Worm (Caenorhabditis elegans) whole organism, late embryonic: Measurements from ENCODE around the gene F19H8.2.

Experiments
- C08G9.2 ChIP-seq: sonication (generic microtip); optimal IDR thresholded peaks from 2 replicates; lab custom pipeline; 2016; ENCODE audit warnings: mild to moderate bottlenecking, missing genetic modification characterization, moderate library complexity, missing compliant biosample characterization
- F13H6.1 ChIP-seq: sonication (generic microtip); optimal IDR thresholded peaks from 2 replicates; lab custom pipeline; 2016; ENCODE audit warnings: missing genetic modification characterization, missing compliant biosample characterization
- K09A11.1 ChIP-seq: sonication (generic microtip); optimal IDR thresholded peaks from 2 replicates; lab custom pipeline; 2017; ENCODE audit warnings: antibody characterized with exemption, mild to moderate bottlenecking, missing genetic modification characterization, missing compliant biosample characterization; ENCODE audit not compliant: insufficient read depth
- T23F11.4 ChIP-seq: fragments of 200-800 bp; sonication (Bioruptor generic); optimal IDR thresholded peaks from 2 replicates; lab custom pipeline; 2018; ENCODE audit warnings: mild to moderate bottlenecking, missing genetic modification characterization, missing compliant biosample characterization
- Y22D7AL.16 ChIP-seq: sonication (generic microtip); optimal IDR thresholded peaks from 2 replicates; lab custom pipeline; 2016; ENCODE audit warnings: missing genetic modification characterization, missing compliant biosample characterization
- ahr-1 ChIP-seq: sonication (generic microtip); optimal IDR thresholded peaks from 2 replicates; lab custom pipeline; 2016; ENCODE audit warnings: missing genetic modification characterization, missing compliant biosample characterization
- ceh-18 ChIP-seq: sonication (generic microtip); optimal IDR thresholded peaks from 2 replicates; lab custom pipeline; 2016; ENCODE audit warnings: missing genetic modification characterization, missing compliant biosample characterization
- ceh-2 ChIP-seq: sonication (generic microtip); optimal IDR thresholded peaks from 2 replicates; lab custom pipeline; 2016; ENCODE audit warnings: missing genotype, missing genetic modification characterization, missing compliant biosample characterization
- ceh-22 ChIP-seq: sonication (generic microtip); optimal IDR thresholded peaks from 2 replicates; lab custom pipeline; 2017; ENCODE audit warnings: missing biosample characterization, missing genetic modification characterization
- ceh-24 ChIP-seq: sonication (generic microtip); optimal IDR thresholded peaks from 2 replicates; lab custom pipeline; 2016; ENCODE audit warnings: mild to moderate bottlenecking, missing genetic modification characterization, missing compliant biosample characterization
- ceh-30 ChIP-seq: fragments of 150-350 bp; optimal IDR thresholded peaks from 2 replicates; lab custom pipeline; 2014; ENCODE audit warnings: missing biosample characterization, missing genetic modification characterization
- ceh-6 ChIP-seq: fragments of 200-800 bp; sonication (Bioruptor generic); optimal IDR thresholded peaks from 2 replicates; lab custom pipeline; 2018; ENCODE audit warnings: mild to moderate bottlenecking, missing genetic modification characterization, missing compliant biosample characterization
- ceh-9 ChIP-seq: sonication (generic microtip); optimal IDR thresholded peaks from 2 replicates; lab custom pipeline; 2016; ENCODE audit warnings: mild to moderate bottlenecking, missing genetic modification characterization, inconsistent platforms, missing compliant biosample characterization
- dmd-4 ChIP-seq: sonication (generic microtip); optimal IDR thresholded peaks from 2 replicates; lab custom pipeline; 2016; ENCODE audit warnings: borderline replicate concordance, missing genetic modification characterization, missing compliant biosample characterization
- dve-1 ChIP-seq: sonication (generic microtip); optimal IDR thresholded peaks from 2 replicates; lab custom pipeline; 2017; ENCODE audit warnings: antibody characterized with exemption, mild to moderate bottlenecking, missing genetic modification characterization, missing compliant biosample characterization
- elt-2 ChIP-seq: sonication (generic microtip); optimal IDR thresholded peaks from 2 replicates; lab custom pipeline; 2016; ENCODE audit warnings: missing genetic modification reagents, missing genetic modification characterization, missing compliant biosample characterization
- elt-4 ChIP-seq: sonication (generic microtip); optimal IDR thresholded peaks from 2 replicates; lab custom pipeline; 2016; ENCODE audit warnings: missing genetic modification characterization, missing compliant biosample characterization
- ets-4 ChIP-seq: sonication (generic microtip); optimal IDR thresholded peaks from 2 replicates; lab custom pipeline; 2016; ENCODE audit warnings: missing genetic modification characterization, missing compliant biosample characterization
- fax-1 ChIP-seq: sonication (generic microtip); optimal IDR thresholded peaks from 2 replicates; lab custom pipeline; 2016; ENCODE audit warnings: missing genotype, missing genetic modification characterization, missing compliant biosample characterization
- fkh-10 ChIP-seq: fragments of 150-350 bp; optimal IDR thresholded peaks from 2 replicates; lab custom pipeline; 2014; ENCODE audit warnings: missing biosample characterization, missing genetic modification reagents, missing genetic modification characterization
- fkh-6 ChIP-seq: sonication (generic microtip); optimal IDR thresholded peaks from 2 replicates; lab custom pipeline; 2016; ENCODE audit warnings: missing genetic modification characterization, missing compliant biosample characterization
- hlh-13 ChIP-seq: fragments of 200-800 bp; sonication (Bioruptor generic); optimal IDR thresholded peaks from 2 replicates; lab custom pipeline; 2018; ENCODE audit warnings: mild to moderate bottlenecking, missing genetic modification characterization, missing compliant biosample characterization
- hlh-6 ChIP-seq: sonication (generic microtip); optimal IDR thresholded peaks from 2 replicates; lab custom pipeline; 2016; ENCODE audit warnings: missing genotype, missing genetic modification characterization, missing compliant biosample characterization
- lim-6 ChIP-seq: sonication (generic microtip); optimal IDR thresholded peaks from 2 replicates; lab custom pipeline; 2016; ENCODE audit warnings: missing genetic modification characterization, missing compliant biosample characterization
- lin-11 ChIP-seq: fragments of 200-800 bp; sonication (Bioruptor generic); optimal IDR thresholded peaks from 2 replicates; lab custom pipeline; 2018; ENCODE audit warnings: mild to moderate bottlenecking, missing genetic modification characterization, missing compliant biosample characterization
- madf-2 ChIP-seq: sonication (generic microtip); optimal IDR thresholded peaks from 2 replicates; lab custom pipeline; 2017; ENCODE audit warnings: missing genetic modification characterization, missing compliant biosample characterization
- nfya-1 ChIP-seq: sonication (generic microtip); optimal IDR thresholded peaks from 2 replicates; lab custom pipeline; 2017; ENCODE audit warnings: missing genetic modification characterization, mild to moderate bottlenecking, missing compliant biosample characterization, antibody characterized with exemption, moderate library complexity
- nhr-232 ChIP-seq: sonication (generic microtip); optimal IDR thresholded peaks from 2 replicates; lab custom pipeline; 2016; ENCODE audit warnings: missing genetic modification characterization, missing compliant biosample characterization
- odd-2 ChIP-seq: sonication (generic microtip); optimal IDR thresholded peaks from 2 replicates; lab custom pipeline; 2017; ENCODE audit warnings: antibody characterized with exemption, mild to moderate bottlenecking, missing genetic modification characterization, missing compliant biosample characterization
- pag-3 ChIP-seq: sonication (generic microtip); optimal IDR thresholded peaks from 2 replicates; lab custom pipeline; 2016; ENCODE audit warnings: missing compliant biosample characterization, missing genetic modification characterization, borderline replicate concordance
- pat-9 ChIP-seq: fragments of 200-800 bp; sonication (Bioruptor generic); optimal IDR thresholded peaks from 2 replicates; lab custom pipeline; 2018; ENCODE audit warnings: mild to moderate bottlenecking, missing genetic modification characterization, moderate library complexity, missing compliant biosample characterization
- pha-4 ChIP-seq: fragments of 150-350 bp; optimal IDR thresholded peaks from 2 replicates; lab custom pipeline; 2018; ENCODE audit warnings: missing biosample characterization, missing genetic modification reagents, missing genetic modification characterization
- rnt-1 ChIP-seq: sonication (generic microtip); optimal IDR thresholded peaks from 2 replicates; lab custom pipeline; 2016; ENCODE audit warnings: missing genetic modification characterization, missing compliant biosample characterization
- sdc-2 ChIP-seq: sonication (generic microtip); optimal IDR thresholded peaks from 2 replicates; lab custom pipeline; 2016; ENCODE audit warnings: missing genotype, missing genetic modification characterization, missing compliant biosample characterization
- tbx-2 ChIP-seq: sonication (generic microtip); optimal IDR thresholded peaks from 2 replicates; lab custom pipeline; 2016; ENCODE audit warnings: missing genetic modification characterization, missing compliant biosample characterization
- ttx-3 ChIP-seq: sonication (generic microtip); optimal IDR thresholded peaks from 2 replicates; lab custom pipeline; 2016; ENCODE audit warnings: missing genetic modification reagents, missing genetic modification characterization, missing compliant biosample characterization
- unc-3 ChIP-seq, 2 experiments: fragments of 200-800 bp in 1 of 2; sonication (Bioruptor generic) in 1 of 2; sonication (generic microtip) in 1 of 2; conservative IDR thresholded peaks in 1 of 2; optimal IDR thresholded peaks in 1 of 2; 2 replicates each; pipeline versions ENCODE4 v1.3.6 to Lab custom; 2016 to 2022; ENCODE audit warnings: missing compliant biosample characterization in 2 of 2, missing genetic modification characterization in 2 of 2, missing genetic modification reagents in 1 of 2
- unc-42 ChIP-seq: sonication (generic microtip); optimal IDR thresholded peaks from 2 replicates; lab custom pipeline; 2016; ENCODE audit warnings: missing genotype, missing genetic modification characterization, missing compliant biosample characterization
- unc-55 ChIP-seq: sonication (generic microtip); optimal IDR thresholded peaks from 2 replicates; lab custom pipeline; 2017; ENCODE audit warnings: missing biosample characterization, missing genetic modification reagents, missing genetic modification characterization
- zip-5 ChIP-seq: sonication (generic microtip); optimal IDR thresholded peaks from 2 replicates; lab custom pipeline; 2016; ENCODE audit warnings: missing genetic modification characterization, missing compliant biosample characterization
- ztf-16 ChIP-seq: sonication (generic microtip); optimal IDR thresholded peaks from 2 replicates; lab custom pipeline; 2017; ENCODE audit warnings: missing genetic modification characterization, missing compliant biosample characterization

F19H8.2 gene

DNA sequence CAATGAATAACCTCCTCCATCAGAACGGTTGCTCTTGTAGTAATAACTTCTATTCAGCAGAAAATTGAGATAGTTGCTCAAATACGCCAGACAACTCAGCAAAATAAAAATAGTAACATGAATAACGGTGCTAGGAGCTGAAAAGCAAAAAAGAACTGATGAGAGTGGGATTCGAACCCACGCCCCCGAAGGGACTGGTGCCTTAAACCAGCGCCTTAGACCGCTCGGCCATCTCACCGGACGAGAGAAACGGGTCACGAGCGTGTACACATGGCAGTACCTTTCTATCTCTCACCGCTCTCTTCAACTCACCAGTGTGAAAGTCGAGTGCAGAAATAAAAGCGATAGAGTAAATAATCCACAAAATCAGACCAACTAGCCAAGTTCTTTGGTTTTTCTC, 29.5 kb upstream of the F19H8.2 start (continued):
- peak; percentile 52 for TF ChIP-seq ceh-9 (tag; lab: Kevin White, UChicago)
- peak; percentile 39 for TF ChIP-seq madf-2 (tag; lab: Kevin White, UChicago)
- TF ChIP-seq unc-3 (GFP tag; conservative IDR thresholded peaks at IDR 0.05; lab: Robert Waterston, UW): 0 out of 2 replicates have a peak, but pooled peaks have one; percentile 53
- peak; percentile 10 for TF ChIP-seq unc-3 (tag; optimal IDR thresholded peaks at IDR 0.05; lab: Kevin White, UChicago)
- no peak for TF ChIP-seq ceh-30 (tag; lab: Kevin White, UChicago)
- TF ChIP-seq unc-55 (GFP tag; lab: Kevin White, UChicago): no peak
- TF ChIP-seq fkh-10 (GFP tag; lab: Kevin White, UChicago): no peak
- peak; percentile 49 for TF ChIP-seq ceh-18 (tag; lab: Kevin White, UChicago)
- TF ChIP-seq fkh-6 (tag; lab: Kevin White, UChicago): peak; percentile 46
- TF ChIP-seq unc-42 (tag; lab: Kevin White, UChicago): no peak
- TF ChIP-seq ets-4 (tag; lab: Kevin White, UChicago): peak; percentile 33
- peak; percentile 50 for TF ChIP-seq F13H6.1 (tag; lab: Kevin White, UChicago)
- TF ChIP-seq hlh-13: peak; percentile 54
- TF ChIP-seq ceh-22: no peak
- TF ChIP-seq ceh-24: no peak
- TF ChIP-seq ztf-16: peak; percentile 57
- TF ChIP-seq nfya-1 (tag; lab: Kevin White, UChicago): no peak

DNA sequence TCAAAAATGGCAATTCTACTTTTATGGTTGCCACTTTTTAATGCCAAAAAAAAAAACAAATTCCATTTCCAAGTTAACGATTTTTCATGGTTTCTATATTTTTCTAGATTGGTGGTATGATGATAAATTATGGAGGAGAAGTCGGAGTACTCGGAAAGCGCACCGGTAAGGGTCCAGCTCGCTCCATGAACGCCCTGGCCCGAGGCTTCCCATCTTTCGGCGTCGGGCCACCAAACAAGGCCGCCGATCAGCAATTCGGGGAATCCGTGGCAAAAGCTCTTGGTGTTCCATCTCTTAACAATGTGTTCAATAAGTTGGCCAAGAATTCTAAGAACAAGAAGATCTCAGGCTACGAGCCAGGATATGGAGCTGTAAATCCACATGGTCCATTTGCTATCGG, 28.4 kb upstream of the F19H8.2 start:
- TF ChIP-seq ceh-2 (tag; lab: Kevin White, UChicago) (no peak), lin-11 (tag; lab: Kevin White, UChicago) (no peak), elt-4 (no peak), unc-42 (tag; lab: Kevin White, UChicago) (no peak), fax-1 (no peak), sdc-2 (tag; lab: Kevin White, UChicago) (no peak), dmd-4 (tag; lab: Kevin White, UChicago) (no peak), ahr-1 (tag; lab: Kevin White, UChicago) (no peak), elt-2 (tag; lab: Kevin White, UChicago) (no peak), nhr-232 (tag; lab: Kevin White, UChicago) (no peak), odd-2 (no peak), ceh-22 (no peak)

DNA sequence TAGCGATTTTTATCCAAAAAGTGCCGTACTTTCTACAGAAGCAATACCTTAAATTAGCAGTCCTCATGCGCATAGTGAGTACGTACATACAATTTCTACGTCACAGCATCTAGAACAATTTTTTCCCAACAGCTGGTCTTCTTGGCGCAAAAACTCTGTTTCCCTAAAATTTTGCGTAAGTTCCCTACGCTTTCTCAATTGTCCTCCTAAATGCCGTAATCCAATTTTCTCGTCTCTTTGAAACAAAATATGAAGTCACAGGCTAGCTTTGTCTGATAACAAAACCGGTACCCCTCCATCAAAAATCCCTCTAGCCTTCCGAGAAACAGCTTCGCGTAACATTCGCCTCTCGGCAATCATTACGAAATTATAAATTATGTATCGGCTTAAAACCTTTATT, 27.2 kb upstream of the F19H8.2 start, which contains the start of gene C38C6.3:
C38C6.3 (plus strand) TSS at position 301 of the 400 bp plus-strand sequence.
- TF ChIP-seq lim-6: no peak
- no peak for TF ChIP-seq ceh-24
- no peak for TF ChIP-seq zip-5
- no peak for TF ChIP-seq tbx-2
- TF ChIP-seq pha-4: no peak
- TF ChIP-seq hlh-13: no peak
- TF ChIP-seq C08G9.2 (tag; lab: Kevin White, UChicago): no peak
- no peak for TF ChIP-seq ceh-18 (tag; lab: Kevin White, UChicago)
- no peak for TF ChIP-seq Y22D7AL.16 (tag; lab: Kevin White, UChicago)
- TF ChIP-seq rnt-1 (tag; lab: Kevin White, UChicago): no peak
- no peak for TF ChIP-seq dve-1 (tag; lab: Kevin White, UChicago)
- TF ChIP-seq pag-3: no peak
- no peak for TF ChIP-seq T23F11.4 (GFP tag; lab: Kevin White, UChicago)
- no peak for TF ChIP-seq hlh-6 (tag; lab: Kevin White, UChicago)
- no peak for TF ChIP-seq K09A11.1 (tag; lab: Kevin White, UChicago)
- no peak for TF ChIP-seq ttx-3 (tag; lab: Kevin White, UChicago)
- TF ChIP-seq ceh-6 (GFP tag; lab: Kevin White, UChicago): no peak
- TF ChIP-seq pat-9 (tag; lab: Kevin White, UChicago): no peak
